Worm (Caenorhabditis elegans) whole organism, L1 larva: Measurements from ENCODE around the gene srd-27.
"Not testable (repeated sequence)": the region's sequence is repeated elsewhere in the genome, so short reads cannot be mapped to it uniquely, and the experiment has no call there.

Experiments
- C04F5.9 ChIP-seq: sonication (generic microtip); optimal IDR thresholded peaks from 2 replicates; lab custom pipeline; 2016; ENCODE audit warnings: missing genetic modification characterization, missing compliant biosample characterization
- aha-1 ChIP-seq: fragments of 150-350 bp; optimal IDR thresholded peaks from 2 replicates; lab custom pipeline; 2014; ENCODE audit warnings: missing biosample characterization, missing genetic modification characterization
- blmp-1 ChIP-seq: fragments of 150-350 bp; optimal IDR thresholded peaks from 2 replicates; lab custom pipeline; 2014; ENCODE audit warnings: missing biosample characterization, missing genetic modification characterization
- efl-3 ChIP-seq: fragments of 200-800 bp; sonication (Bioruptor generic); optimal IDR thresholded peaks from 2 replicates; lab custom pipeline; 2018; ENCODE audit warnings: mild to moderate bottlenecking, missing genetic modification characterization, missing compliant biosample characterization
- egl-27 ChIP-seq, 2 experiments: fragments of 150-350 bp in 1 of 2; sonication (generic microtip); optimal IDR thresholded peaks; 3 replicates each; lab custom pipeline; 2017 to 2018; ENCODE audit warnings: missing biosample characterization in 2 of 2, missing genetic modification characterization in 2 of 2, missing genetic modification reagents in 2 of 2
- elt-3 ChIP-seq, 6 experiments: fragments of 150-350 bp in 1 of 6; sonication (generic microtip); optimal IDR thresholded peaks; 2 replicates each; lab custom pipeline; 2017 to 2018; ENCODE audit warnings: missing biosample characterization in 6 of 6, missing genetic modification characterization in 6 of 6, inconsistent platforms in 1 of 6
- ets-5 ChIP-seq: fragments of 200-800 bp; sonication (Bioruptor generic); IDR thresholded peaks from 2 replicates; pipeline ENCODE4 v1.3.6; 2022; ENCODE audit warnings: missing genetic modification characterization, missing compliant biosample characterization
- grh-1 ChIP-seq: fragments of 200-800 bp; sonication (Bioruptor generic); IDR thresholded peaks from 2 replicates; pipeline ENCODE4 v1.3.6; 2022; ENCODE audit warnings: missing genetic modification reagents, missing genetic modification characterization, missing compliant biosample characterization
- irx-1 ChIP-seq: sonication (generic microtip); optimal IDR thresholded peaks from 2 replicates; lab custom pipeline; 2016; ENCODE audit warnings: missing genetic modification characterization, missing compliant biosample characterization
- jun-1 ChIP-seq: fragments of 150-350 bp; optimal IDR thresholded peaks from 2 replicates; lab custom pipeline; 2014; ENCODE audit warnings: missing biosample characterization, missing genetic modification reagents, missing genetic modification characterization
- lin-14 ChIP-seq: fragments of 200-800 bp; sonication (Bioruptor generic); optimal IDR thresholded peaks from 2 replicates; lab custom pipeline; 2018; ENCODE audit warnings: mild to moderate bottlenecking, missing genetic modification characterization, moderate library complexity, missing compliant biosample characterization
- lin-35 ChIP-seq, 2 experiments: fragments of 150-350 bp; optimal IDR thresholded peaks; 2 replicates each; lab custom pipeline; 2014; ENCODE audit warnings: missing biosample characterization in 2 of 2, missing genetic modification characterization in 2 of 2, missing genetic modification reagents in 2 of 2
- lir-3 ChIP-seq: sonication (generic microtip); optimal IDR thresholded peaks from 2 replicates; lab custom pipeline; 2016; ENCODE audit warnings: mild to moderate bottlenecking, missing genetic modification characterization, moderate library complexity, missing compliant biosample characterization; ENCODE audit not compliant: poor library complexity
- mab-9 ChIP-seq: fragments of 200-800 bp; sonication (Bioruptor generic); IDR thresholded peaks from 2 replicates; pipeline ENCODE4 v1.3.6; 2022; ENCODE audit warnings: missing genetic modification reagents, missing genetic modification characterization, missing compliant biosample characterization
- nhr-19 ChIP-seq: fragments of 200-800 bp; sonication (Bioruptor generic); conservative IDR thresholded peaks from 2 replicates; pipeline ENCODE4 v1.3.6; 2022; ENCODE audit warnings: missing genetic modification characterization, missing compliant biosample characterization
- nhr-20 ChIP-seq: sonication (generic microtip); optimal IDR thresholded peaks from 2 replicates; lab custom pipeline; 2016; ENCODE audit warnings: mild to moderate bottlenecking, missing genetic modification characterization, missing compliant biosample characterization
- nhr-47 ChIP-seq: sonication (generic microtip); optimal IDR thresholded peaks from 2 replicates; lab custom pipeline; 2016; ENCODE audit warnings: mild to moderate bottlenecking, missing genetic modification characterization, moderate library complexity, missing compliant biosample characterization
- nhr-71 ChIP-seq: sonication (generic microtip); optimal IDR thresholded peaks from 2 replicates; lab custom pipeline; 2016; ENCODE audit warnings: mild to moderate bottlenecking, missing genetic modification characterization, moderate library complexity, missing compliant biosample characterization
- nhr-85 ChIP-seq: sonication (generic microtip); peaks from one replicate; lab custom pipeline; 2016; ENCODE audit warnings: missing genetic modification characterization, inconsistent platforms, missing compliant biosample characterization
- pax-3 ChIP-seq: fragments of 200-800 bp; sonication (Bioruptor generic); optimal IDR thresholded peaks from 2 replicates; lab custom pipeline; 2018; ENCODE audit warnings: mild to moderate bottlenecking, missing genetic modification characterization, moderate library complexity, missing compliant biosample characterization
- pqm-1 ChIP-seq: sonication (generic microtip); optimal IDR thresholded peaks from 3 replicates; lab custom pipeline; 2017; ENCODE audit warnings: missing biosample characterization, missing genetic modification characterization
- sptf-1 ChIP-seq: fragments of 150-350 bp; optimal IDR thresholded peaks from 2 replicates; lab custom pipeline; 2014; ENCODE audit warnings: missing biosample characterization, missing genetic modification characterization
- sup-37 ChIP-seq: fragments of 200-800 bp; sonication (Bioruptor generic); optimal IDR thresholded peaks from 2 replicates; lab custom pipeline; 2018; ENCODE audit warnings: mild to moderate bottlenecking, missing genetic modification characterization, missing compliant biosample characterization
- unc-62 ChIP-seq: fragments of 150-350 bp; optimal IDR thresholded peaks from 2 replicates; lab custom pipeline; 2014; ENCODE audit warnings: missing biosample characterization, missing genetic modification reagents, missing genetic modification characterization
- unc-86 ChIP-seq: sonication (generic microtip); optimal IDR thresholded peaks from 2 replicates; lab custom pipeline; 2016; ENCODE audit warnings: missing genetic modification characterization, missing compliant biosample characterization
- vab-15 ChIP-seq: sonication (generic microtip); optimal IDR thresholded peaks from 2 replicates; lab custom pipeline; 2017; ENCODE audit warnings: missing genotype, mild to moderate bottlenecking, missing genetic modification characterization, missing compliant biosample characterization
- xbp-1 ChIP-seq: sonication (generic microtip); optimal IDR thresholded peaks from 2 replicates; lab custom pipeline; 2016; ENCODE audit warnings: missing genetic modification characterization, missing compliant biosample characterization
- zag-1 ChIP-seq: fragments of 150-350 bp; optimal IDR thresholded peaks from 2 replicates; lab custom pipeline; 2014; ENCODE audit warnings: missing biosample characterization, missing genetic modification characterization
- ztf-11 ChIP-seq, 2 experiments: sonication (generic microtip); optimal IDR thresholded peaks; 2 replicates each; lab custom pipeline; 2016 to 2017; ENCODE audit warnings: missing genetic modification characterization in 2 of 2, missing biosample characterization in 1 of 2, missing compliant biosample characterization in 1 of 2

The srd-27 gene

ce11 chrV:15792409-15792808 is 10.8 kb upstream of the srd-27 start, which contains the start of gene T26E4.4 (continued):
- no peak for TF ChIP-seq egl-27 (tag; optimal IDR thresholded peaks at IDR 0.05; lab: Kevin White, UChicago)
- TF ChIP-seq, all 84 proteins: peak for 0

- TF ChIP-seq elt-3 (tag; optimal IDR thresholded peaks at IDR 0.05; lab: Kevin White, UChicago) (no peak), jun-1 (tag; lab: Kevin White, UChicago) (no peak), ets-5 (no peak), ztf-11 (tag; optimal IDR thresholded peaks at IDR 0.05; lab: Kevin White, UChicago) (no peak)
Measured at ce11 chrV:15793270-15793669, 9.9 kb upstream of the srd-27 start, which contains the start of gene T26E4.7. Gene T26E4.7 (plus strand): TSS chrV:15793570.

ce11 chrV:15796087-15796486 is 7.1 kb upstream of the srd-27 start, which contains the start of gene nhr-223:
Gene nhr-223 (plus strand): TSS chrV:15796387.
- TF ChIP-seq xbp-1 (tag; lab: Kevin White, UChicago), result no peak
- TF ChIP-seq nhr-19 (GFP tag; lab: Robert Waterston, UW), result no peak
- no peak for TF ChIP-seq grh-1 (GFP tag; lab: Robert Waterston, UW)
- TF ChIP-seq unc-86 (tag; lab: Kevin White, UChicago), result no peak
- no peak for TF ChIP-seq ets-5
- TF ChIP-seq, all 84 proteins: peak for 0

ce11 chrV:15798108-15798507 is 5.1 kb upstream of the srd-27 start, which contains the start of gene T26E4.10:
Gene T26E4.10 (minus strand): TSS chrV:15798208.
- no peak for TF ChIP-seq lir-3 (tag; lab: Kevin White, UChicago)
- TF ChIP-seq mab-9, result no peak
- TF ChIP-seq sup-37, result no peak
- no peak for TF ChIP-seq nhr-47 (tag; lab: Kevin White, UChicago)
- TF ChIP-seq pax-3 (tag; lab: Kevin White, UChicago), result no peak
- TF ChIP-seq blmp-1 (tag; lab: Kevin White, UChicago), result no peak
- TF ChIP-seq zag-1 (tag; lab: Kevin White, UChicago), result no peak
- no peak for TF ChIP-seq grh-1 (GFP tag; lab: Robert Waterston, UW)
- no peak for TF ChIP-seq unc-62 (GFP tag; lab: Kevin White, UChicago)
- TF ChIP-seq aha-1 (tag; lab: Kevin White, UChicago), result no peak
- TF ChIP-seq egl-27 (tag; optimal IDR thresholded peaks at IDR 0.05; lab: Kevin White, UChicago), result no peak
- TF ChIP-seq nhr-20 (tag; lab: Kevin White, UChicago), result no peak
- TF ChIP-seq efl-3, result no peak
- no peak for TF ChIP-seq C04F5.9 (tag; lab: Kevin White, UChicago)
- TF ChIP-seq, all 84 proteins: peak for 0

- not testable (repeated sequence) for TF ChIP-seq sptf-1 (tag; lab: Kevin White, UChicago); nhr-71; lin-35 (GFP tag; optimal IDR thresholded peaks at IDR 0.05; lab: Kevin White, UChicago)
Measured at ce11 chrV:15802623-15803022, 556 bp upstream of the srd-27 start, which contains the start of gene T26E4.9. Gene T26E4.9 (minus strand): TSS chrV:15802723.

- not testable (repeated sequence) for TF ChIP-seq nhr-85 (tag; lab: Kevin White, UChicago); irx-1 (tag; lab: Kevin White, UChicago); lin-14 (GFP tag; lab: Kevin White, UChicago)
Measured at ce11 chrV:15803748-15804147, 569 bp downstream of the srd-27 start, which contains the start of gene T26E4.18. Gene T26E4.18 (minus strand): TSS chrV:15803848.

ce11 chrV:15807420-15807819 is 4.2 kb downstream of the srd-27 start, which contains the start of gene srsx-38:
Gene srsx-38 (minus strand): TSS chrV:15807520.
- TF ChIP-seq vab-15; lin-14 (GFP tag; lab: Kevin White, UChicago); pqm-1 (tag; lab: Kevin White, UChicago): not testable (repeated sequence)
